Worm (Caenorhabditis elegans) whole organism, early embryonic: ENCODE measurements around the gene lido-9.
A peak's percentile ranks its signal among the peaks of the same experiment; 100 is the strongest.

Experiments
- B0310.2 ChIP-seq: sonication (generic microtip); optimal IDR thresholded peaks from 2 replicates; lab custom pipeline; 2016; ENCODE audit warnings: mild to moderate bottlenecking, missing genetic modification characterization, missing compliant biosample characterization
- F13C5.2 ChIP-seq: sonication (generic microtip); optimal IDR thresholded peaks from 2 replicates; lab custom pipeline; 2017; ENCODE audit warnings: mild to moderate bottlenecking, missing genetic modification characterization, inconsistent platforms, missing compliant biosample characterization
- aly-1 ChIP-seq: sonication (generic microtip); optimal IDR thresholded peaks from 2 replicates; lab custom pipeline; 2016; ENCODE audit warnings: missing genetic modification characterization, missing compliant biosample characterization
- ama-1 ChIP-seq: fragments of 150-350 bp; optimal IDR thresholded peaks from 2 replicates; lab custom pipeline; 2014
- ceh-13 ChIP-seq: fragments of 200-800 bp; sonication (Bioruptor generic); optimal IDR thresholded peaks from 2 replicates; lab custom pipeline; 2018; ENCODE audit warnings: mild to moderate bottlenecking, missing genetic modification characterization, missing compliant biosample characterization
- ceh-36 ChIP-seq: sonication (generic microtip); optimal IDR thresholded peaks from 2 replicates; lab custom pipeline; 2016; ENCODE audit warnings: missing genetic modification characterization, inconsistent platforms, missing compliant biosample characterization
- ets-7 ChIP-seq: sonication (generic microtip); optimal IDR thresholded peaks from 2 replicates; lab custom pipeline; 2016; ENCODE audit warnings: missing genotype, missing genetic modification characterization, missing compliant biosample characterization
- flt-1 ChIP-seq: fragments of 200-800 bp; sonication (Bioruptor generic); IDR thresholded peaks from 2 replicates; pipeline ENCODE4 v1.3.6; 2022; ENCODE audit warnings: missing genetic modification characterization, missing compliant biosample characterization
- hmbx-1 ChIP-seq: sonication (generic microtip); optimal IDR thresholded peaks from 2 replicates; lab custom pipeline; 2016; ENCODE audit warnings: mild to moderate bottlenecking, missing genetic modification characterization, missing compliant biosample characterization
- hmg-4 ChIP-seq: fragments of 200-800 bp; sonication (Bioruptor generic); optimal IDR thresholded peaks from 2 replicates; lab custom pipeline; 2018; ENCODE audit warnings: mild to moderate bottlenecking, missing genetic modification characterization, missing compliant biosample characterization
- hnd-1 ChIP-seq: sonication (generic microtip); optimal IDR thresholded peaks from 2 replicates; lab custom pipeline; 2016; ENCODE audit warnings: missing genetic modification characterization, missing compliant biosample characterization
- pes-1 ChIP-seq: fragments of 200-800 bp; sonication (Bioruptor generic); IDR thresholded peaks from 2 replicates; pipeline ENCODE4 v1.3.6; 2022; ENCODE audit warnings: missing genetic modification reagents, missing genetic modification characterization, missing compliant biosample characterization
- scrt-1 ChIP-seq: fragments of 200-800 bp; sonication (Bioruptor generic); IDR thresholded peaks from 2 replicates; pipeline ENCODE4 v1.3.6; 2022; ENCODE audit warnings: missing genetic modification characterization, missing compliant biosample characterization
- sea-1 ChIP-seq: fragments of 200-800 bp; sonication (Bioruptor generic); conservative IDR thresholded peaks from 2 replicates; pipeline ENCODE4 v1.3.6; 2022; ENCODE audit warnings: missing genetic modification characterization, missing compliant biosample characterization
- tbx-11 ChIP-seq: fragments of 200-800 bp; sonication (Bioruptor generic); IDR thresholded peaks from 2 replicates; pipeline ENCODE4 v1.3.6; 2022; ENCODE audit warnings: missing genetic modification characterization, missing compliant biosample characterization
- tbx-37 ChIP-seq: fragments of 200-800 bp; sonication (Bioruptor generic); conservative IDR thresholded peaks from 2 replicates; pipeline ENCODE4 v1.3.6; 2022; ENCODE audit warnings: missing genetic modification reagents, missing genetic modification characterization, missing compliant biosample characterization
- tra-4 ChIP-seq: sonication (generic microtip); optimal IDR thresholded peaks from 2 replicates; lab custom pipeline; 2017; ENCODE audit warnings: missing genetic modification characterization, missing compliant biosample characterization

The lido-9 gene

DNA sequence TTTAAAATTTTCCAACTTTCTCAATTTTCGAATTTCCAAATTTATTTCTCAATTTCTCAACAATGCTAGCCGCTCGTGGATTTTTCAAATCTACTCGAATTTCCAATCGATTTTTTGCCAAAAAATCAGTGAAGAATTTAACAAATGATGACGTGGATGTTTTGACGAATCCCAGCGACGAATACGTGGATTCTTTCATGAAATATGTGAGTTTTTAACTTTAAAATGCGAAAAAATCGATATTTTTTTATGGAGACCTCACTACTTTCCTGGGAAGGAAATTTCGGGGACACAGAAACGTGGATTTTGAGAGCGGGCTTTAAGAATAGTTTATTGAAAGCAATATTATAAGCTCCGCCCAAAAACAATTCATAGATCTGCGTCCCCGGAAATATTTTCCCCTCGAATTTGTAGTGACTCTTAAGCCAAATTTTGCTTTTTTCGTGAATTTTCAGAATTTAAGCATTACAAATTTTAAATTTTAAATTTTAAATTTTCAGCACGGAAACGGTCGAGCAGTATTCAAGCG is 8.9 kb upstream of the lido-9 start, which contains the start of gene K08A2.2:
TSS of gene K08A2.2 (plus strand) at position 51 of the 529 bp plus-strand sequence.
- TF ChIP-seq ceh-13 (GFP tag; lab: Kevin White, UChicago) (no peak), hmg-4 (GFP tag; lab: Kevin White, UChicago) (no peak), flt-1 (GFP tag; lab: Robert Waterston, UW) (no peak), pes-1 (peak; percentile 62), sea-1 (GFP tag; lab: Robert Waterston, UW) (no peak), ets-7 (no peak), F13C5.2 (tag; lab: Kevin White, UChicago) (no peak), tra-4 (tag; lab: Kevin White, UChicago) (no peak), B0310.2 (tag; lab: Kevin White, UChicago) (no peak)

DNA sequence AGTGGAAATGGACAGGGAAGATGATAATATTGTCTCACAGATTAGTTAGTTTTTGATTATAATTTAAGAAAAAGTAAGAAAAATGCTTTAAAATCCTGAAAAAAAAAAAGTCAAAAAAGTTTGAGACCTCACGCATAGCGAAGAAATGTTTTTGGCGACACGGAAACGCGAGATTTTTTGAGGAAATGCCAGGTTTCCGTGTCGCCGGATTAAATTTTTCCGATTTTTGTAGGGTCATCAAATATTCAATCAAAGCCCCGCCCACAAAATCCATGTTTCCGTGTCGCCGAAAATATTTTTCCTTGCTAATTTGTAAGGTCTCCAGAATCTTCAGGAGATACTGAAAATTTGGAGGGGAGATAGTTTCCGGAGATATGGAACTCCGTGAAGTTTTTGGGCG is 8.3 kb upstream of the lido-9 start:
- TF ChIP-seq B0310.2 (tag; lab: Kevin White, UChicago) (no peak), ceh-36 (tag; lab: Kevin White, UChicago) (no peak), pes-1 (no peak)

ce11 chrII:2994590-2995392 is 5.8 kb upstream of the lido-9 start:
- no peak for TF ChIP-seq sea-1 (GFP tag; lab: Robert Waterston, UW)
- TF ChIP-seq hmbx-1 (tag; lab: Kevin White, UChicago): no peak
- no peak for TF ChIP-seq tra-4 (tag; lab: Kevin White, UChicago)
- TF ChIP-seq ceh-36 (tag; lab: Kevin White, UChicago): no peak
- no peak for TF ChIP-seq ets-7
- TF ChIP-seq pes-1: no peak
- TF ChIP-seq aly-1 (tag; lab: Kevin White, UChicago): no peak
- no peak for TF ChIP-seq ceh-13 (GFP tag; lab: Kevin White, UChicago)
- no peak for TF ChIP-seq scrt-1
- no peak for TF ChIP-seq hnd-1 (tag; lab: Kevin White, UChicago)
- TF ChIP-seq ama-1 (lab: Kevin White, UChicago): no peak
- TF ChIP-seq F13C5.2 (tag; lab: Kevin White, UChicago): no peak
- no peak for TF ChIP-seq hmg-4 (GFP tag; lab: Kevin White, UChicago)
- no peak for TF ChIP-seq tbx-37 (GFP tag; lab: Robert Waterston, UW)
- TF ChIP-seq flt-1 (GFP tag; lab: Robert Waterston, UW): no peak
- no peak for TF ChIP-seq B0310.2 (tag; lab: Kevin White, UChicago)

ce11 chrII:2996721-2997120 is 3.8 kb upstream of the lido-9 start, which contains the start of gene lido-8:
Gene lido-8 (plus strand): TSS chrII:2997021.
- TF ChIP-seq flt-1 (GFP tag; lab: Robert Waterston, UW) (no peak), B0310.2 (tag; lab: Kevin White, UChicago) (no peak), pes-1 (no peak)

DNA sequence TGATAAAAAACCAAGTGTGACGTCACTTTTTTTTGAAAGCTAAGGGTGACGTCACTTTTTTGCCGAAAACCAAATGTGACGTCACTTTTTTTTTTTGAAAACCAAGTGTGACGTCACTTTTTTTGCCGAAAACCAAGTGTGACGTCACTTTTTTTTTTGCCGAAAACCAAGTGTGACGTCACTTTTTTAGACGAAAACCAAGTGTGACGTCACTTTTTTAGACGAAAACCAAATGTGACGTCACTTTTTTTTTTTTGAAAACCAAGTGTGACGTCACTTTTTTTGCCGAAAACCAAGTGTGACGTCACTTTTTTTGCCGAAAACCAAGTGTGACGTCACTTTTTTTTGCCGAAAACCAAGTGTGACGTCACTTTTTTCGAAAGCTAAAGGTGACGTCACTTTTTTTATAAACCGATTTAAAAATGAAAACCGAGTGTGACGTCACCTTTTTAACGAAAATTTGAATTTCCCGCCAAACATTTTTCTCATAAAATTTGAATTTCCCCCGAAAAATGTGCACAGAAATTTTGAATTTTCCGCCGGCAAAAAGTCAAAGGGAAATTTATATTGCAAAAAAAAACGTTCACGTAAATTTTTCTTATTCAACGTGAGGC is 2.6 kb upstream of the lido-9 start:
- TF ChIP-seq tbx-11: no peak
- no peak for TF ChIP-seq tbx-37 (GFP tag; lab: Robert Waterston, UW)
- TF ChIP-seq hnd-1 (tag; lab: Kevin White, UChicago): no peak
- TF ChIP-seq sea-1 (GFP tag; lab: Robert Waterston, UW): no peak

DNA sequence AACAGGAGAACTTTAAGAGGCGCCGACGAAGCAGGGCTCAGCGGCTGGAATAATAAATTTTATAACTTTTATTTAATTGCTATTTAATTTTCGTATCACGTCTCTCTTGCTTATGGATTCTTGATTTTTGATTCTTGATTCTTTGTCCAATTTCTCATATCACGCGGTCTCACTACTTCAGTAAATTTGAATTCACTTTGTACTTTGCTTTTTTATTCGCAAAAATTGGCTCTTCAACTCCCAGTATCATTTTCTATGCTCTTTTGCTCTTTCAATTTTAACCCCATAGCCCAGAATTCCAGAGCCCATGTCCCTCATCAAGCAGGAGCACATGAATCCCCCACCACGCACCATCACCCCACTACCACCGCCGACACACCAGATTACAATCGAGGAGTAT is 1.6 kb downstream of the lido-9 start, which contains the start of gene lido-10:
TSS of gene lido-10 (plus strand) at position 301 of the 400 bp plus-strand sequence.
- no peak for TF ChIP-seq ceh-36 (tag; lab: Kevin White, UChicago)
- no peak for TF ChIP-seq ceh-13 (GFP tag; lab: Kevin White, UChicago)
- no peak for TF ChIP-seq aly-1 (tag; lab: Kevin White, UChicago)
- TF ChIP-seq sea-1 (GFP tag; lab: Robert Waterston, UW): no peak
- no peak for TF ChIP-seq hnd-1 (tag; lab: Kevin White, UChicago)
- TF ChIP-seq tra-4 (tag; lab: Kevin White, UChicago): no peak
- TF ChIP-seq ets-7: no peak
- TF ChIP-seq scrt-1: no peak
- TF ChIP-seq hmbx-1 (tag; lab: Kevin White, UChicago): no peak
- TF ChIP-seq flt-1 (GFP tag; lab: Robert Waterston, UW): no peak
- no peak for TF ChIP-seq pes-1
- no peak for TF ChIP-seq hmg-4 (GFP tag; lab: Kevin White, UChicago)
- no peak for TF ChIP-seq B0310.2 (tag; lab: Kevin White, UChicago)
- TF ChIP-seq tbx-37 (GFP tag; lab: Robert Waterston, UW): no peak
- TF ChIP-seq F13C5.2 (tag; lab: Kevin White, UChicago): no peak
- no peak for TF ChIP-seq ama-1 (lab: Kevin White, UChicago)
- TF ChIP-seq tbx-11: no peak

DNA sequence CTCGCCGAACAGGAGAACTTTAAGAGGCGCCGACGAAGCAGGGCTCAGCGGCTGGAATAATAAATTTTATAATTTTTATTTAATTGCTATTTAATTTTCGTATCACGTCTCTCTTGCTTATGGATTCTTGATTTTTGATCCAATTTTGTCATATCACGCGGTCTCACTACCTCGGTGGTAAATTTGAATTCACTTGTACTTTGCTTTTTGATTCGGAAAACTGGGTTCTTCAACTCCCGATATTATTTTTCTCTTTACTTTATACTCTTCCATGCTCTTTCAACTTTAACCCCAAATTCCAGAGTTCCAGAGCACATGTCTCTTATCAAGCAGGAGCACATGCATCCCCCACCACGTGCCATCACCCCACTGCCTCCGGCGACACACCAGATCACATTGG is 3.1 kb downstream of the lido-9 start, which contains the start of gene lido-11:
TSS of gene lido-11 (plus strand) at position 301 of the 400 bp plus-strand sequence.
- no peak for TF ChIP-seq hnd-1 (tag; lab: Kevin White, UChicago)
- no peak for TF ChIP-seq ceh-13 (GFP tag; lab: Kevin White, UChicago)
- TF ChIP-seq tbx-37 (GFP tag; lab: Robert Waterston, UW): no peak
- no peak for TF ChIP-seq tbx-11
- TF ChIP-seq ets-7: no peak
- TF ChIP-seq hmg-4 (GFP tag; lab: Kevin White, UChicago): no peak
- no peak for TF ChIP-seq aly-1 (tag; lab: Kevin White, UChicago)
